Fruit fly (Drosophila melanogaster) whole organism, embryonic: ENCODE data around the gene par-6.
A peak's percentile ranks its signal among the peaks of the same experiment; 100 is the strongest.

Experiments used
- Antp ChIP-seq: fragments of 200-800 bp; sonication (Bioruptor generic); optimal IDR thresholded peaks from 3 replicates; lab custom pipeline; 2016; ENCODE audit warnings: missing biosample characterization, missing genetic modification characterization
- Atf-2 ChIP-seq: fragments of 200-800 bp; sonication (Bioruptor generic); optimal IDR thresholded peaks from 2 replicates; lab custom pipeline; 2016; ENCODE audit warnings: missing biosample characterization, missing genetic modification characterization
- CG1024 ChIP-seq: fragments of 200-800 bp; sonication (Bioruptor generic); IDR thresholded peaks from 2 replicates; pipeline ENCODE4 v1.3.6; 2022; ENCODE audit warnings: missing biosample characterization, missing genetic modification characterization
- CG10654 ChIP-seq: fragments of 200-800 bp; sonication (Bioruptor generic); optimal IDR thresholded peaks from 2 replicates; lab custom pipeline; 2016; ENCODE audit warnings: missing biosample characterization, missing genetic modification characterization
- CG12391 ChIP-seq: fragments of 200-800 bp; sonication (Bioruptor generic); optimal IDR thresholded peaks from 3 replicates; lab custom pipeline; 2018; ENCODE audit warnings: missing biosample characterization, mild to moderate bottlenecking, missing genetic modification characterization, moderate library complexity
- CG13123 ChIP-seq: fragments of 200-800 bp; sonication (Bioruptor generic); optimal IDR thresholded peaks from 2 replicates; lab custom pipeline; 2016; ENCODE audit warnings: missing biosample characterization, missing genetic modification characterization
- CG15601 ChIP-seq: fragments of 200-800 bp; sonication (Bioruptor generic); optimal IDR thresholded peaks from 3 replicates; lab custom pipeline; 2019; ENCODE audit warnings: missing biosample characterization, mild to moderate bottlenecking, missing genetic modification characterization, moderate library complexity
- CG1647 ChIP-seq: fragments of 200-800 bp; sonication (Bioruptor generic); optimal IDR thresholded peaks from 3 replicates; lab custom pipeline; 2016; ENCODE audit warnings: missing biosample characterization, missing genetic modification characterization
- CG16779 ChIP-seq: fragments of 200-800 bp; sonication (Bioruptor generic); IDR thresholded peaks from 2 replicates; pipeline ENCODE4 v1.3.6; 2022; ENCODE audit warnings: missing biosample characterization, missing genetic modification characterization
- CG17186 ChIP-seq: fragments of 200-800 bp; sonication (Bioruptor generic); optimal IDR thresholded peaks from 3 replicates; lab custom pipeline; 2017; ENCODE audit warnings: missing biosample characterization, missing genetic modification reagents, missing genetic modification characterization
- CG17912 ChIP-seq: fragments of 200-800 bp; sonication (Bioruptor generic); optimal IDR thresholded peaks from 2 replicates; lab custom pipeline; 2018; ENCODE audit warnings: missing biosample characterization, mild to moderate bottlenecking, missing genetic modification characterization
- CG2120 ChIP-seq: fragments of 200-800 bp; sonication (Bioruptor generic); optimal IDR thresholded peaks from 3 replicates; lab custom pipeline; 2016; ENCODE audit warnings: missing biosample characterization, missing genetic modification characterization
- CG30020 ChIP-seq: fragments of 200-800 bp; optimal IDR thresholded peaks from 2 replicates; lab custom pipeline; 2019; ENCODE audit warnings: missing biosample characterization, mild to moderate bottlenecking, missing genetic modification characterization, moderate library complexity
- CG31365 ChIP-seq: fragments of 200-800 bp; sonication (Bioruptor generic); optimal IDR thresholded peaks from 2 replicates; lab custom pipeline; 2018; ENCODE audit warnings: missing biosample characterization, mild to moderate bottlenecking, missing genetic modification characterization
- CG3995 ChIP-seq: fragments of 200-800 bp; sonication (Bioruptor generic); optimal IDR thresholded peaks from 3 replicates; lab custom pipeline; 2016; ENCODE audit warnings: missing biosample characterization, missing genetic modification characterization
- CG6175 ChIP-seq: fragments of 200-800 bp; sonication (Bioruptor generic); IDR thresholded peaks from 3 replicates; pipeline ENCODE4 v1.3.6; 2022; ENCODE audit warnings: missing biosample characterization, missing genetic modification characterization
- CG7745 ChIP-seq: fragments of 200-800 bp; sonication (Bioruptor generic); optimal IDR thresholded peaks from 2 replicates; lab custom pipeline; 2018; ENCODE audit warnings: missing biosample characterization, mild to moderate bottlenecking, missing genetic modification characterization, moderate library complexity
- CG7928 ChIP-seq: fragments of 200-800 bp; sonication (Bioruptor generic); optimal IDR thresholded peaks from 2 replicates; lab custom pipeline; 2017; ENCODE audit warnings: missing biosample characterization, mild to moderate bottlenecking, missing genetic modification characterization
- CG9215 ChIP-seq: fragments of 200-800 bp; sonication (Bioruptor generic); IDR thresholded peaks from 2 replicates; pipeline ENCODE4 v1.3.6; 2022; ENCODE audit warnings: missing biosample characterization, missing genetic modification characterization
- CG9876 ChIP-seq: fragments of 200-800 bp; sonication (Bioruptor generic); optimal IDR thresholded peaks from 2 replicates; lab custom pipeline; 2016; ENCODE audit warnings: missing biosample characterization, missing genetic modification characterization
- Dll ChIP-seq: fragments of 200-800 bp; sonication (Bioruptor generic); IDR thresholded peaks from 4 replicates; pipeline ENCODE4 v1.3.6; 2022; ENCODE audit warnings: missing biosample characterization, missing genetic modification characterization; ENCODE audit not compliant: partially characterized antibody
- Doc3 ChIP-seq: fragments of 200-800 bp; sonication (Bioruptor generic); IDR thresholded peaks from 3 replicates; pipeline ENCODE4 v1.3.6; 2022; ENCODE audit warnings: missing biosample characterization, missing genetic modification characterization; ENCODE audit not compliant: partially characterized antibody
- Dref ChIP-seq: fragments of 200-800 bp; sonication (Bioruptor generic); IDR thresholded peaks from 2 replicates; pipeline ENCODE4 v1.3.6; 2022; ENCODE audit warnings: missing biosample characterization, missing genetic modification characterization
- Fer3 ChIP-seq: fragments of 200-800 bp; sonication (Bioruptor generic); optimal IDR thresholded peaks from 2 replicates; lab custom pipeline; 2018; ENCODE audit warnings: missing biosample characterization, mild to moderate bottlenecking, missing genetic modification characterization, moderate library complexity
- Hey ChIP-seq: fragments of 200-800 bp; sonication (Bioruptor generic); optimal IDR thresholded peaks from 3 replicates; lab custom pipeline; 2018; ENCODE audit warnings: missing biosample characterization, mild to moderate bottlenecking, missing genetic modification characterization
- HmgZ ChIP-seq: fragments of 200-800 bp; sonication (Bioruptor generic); optimal IDR thresholded peaks from 2 replicates; lab custom pipeline; 2018; ENCODE audit warnings: missing biosample characterization, mild to moderate bottlenecking, missing genetic modification characterization
- Mrtf ChIP-seq: fragments of 200-800 bp; sonication (Bioruptor generic); IDR thresholded peaks from 3 replicates; pipeline ENCODE4 v1.3.6; 2022; ENCODE audit warnings: missing biosample characterization, missing genetic modification characterization
- Myb ChIP-seq: fragments of 200-800 bp; sonication (Bioruptor generic); optimal IDR thresholded peaks from 2 replicates; lab custom pipeline; 2016; ENCODE audit warnings: missing biosample characterization, missing genetic modification characterization
- NC2α ChIP-seq: fragments of 200-800 bp; sonication (Bioruptor generic); optimal IDR thresholded peaks from 2 replicates; lab custom pipeline; 2016; ENCODE audit warnings: missing biosample characterization, missing genetic modification characterization
- Six4 ChIP-seq: fragments of 200-800 bp; sonication (Bioruptor generic); optimal IDR thresholded peaks from 2 replicates; lab custom pipeline; 2016; ENCODE audit warnings: missing biosample characterization, missing genetic modification characterization
- TFAM ChIP-seq: fragments of 200-800 bp; sonication (Bioruptor generic); optimal IDR thresholded peaks from 2 replicates; lab custom pipeline; 2017; ENCODE audit warnings: missing biosample characterization, missing genetic modification characterization, inconsistent platforms
- ab ChIP-seq: fragments of 200-800 bp; sonication (Bioruptor generic); optimal IDR thresholded peaks from 2 replicates; lab custom pipeline; 2016; ENCODE audit warnings: missing biosample characterization, missing genetic modification characterization
- ash1 ChIP-seq: fragments of 200-800 bp; sonication (Bioruptor generic); optimal IDR thresholded peaks from 2 replicates; lab custom pipeline; 2018; ENCODE audit warnings: missing biosample characterization, mild to moderate bottlenecking, missing genetic modification characterization
- cg ChIP-seq: fragments of 200-800 bp; sonication (Bioruptor generic); optimal IDR thresholded peaks from 3 replicates; lab custom pipeline; 2019; ENCODE audit warnings: missing biosample characterization, mild to moderate bottlenecking, missing genetic modification characterization, moderate library complexity
- croc ChIP-seq: fragments of 200-800 bp; sonication (Bioruptor generic); conservative IDR thresholded peaks from 3 replicates; pipeline ENCODE4 v1.3.6; 2022; ENCODE audit warnings: missing biosample characterization, missing genetic modification characterization
- crp ChIP-seq, 2 experiments: fragments of 200-800 bp; sonication (Bioruptor generic); optimal IDR thresholded peaks; 2 replicates in 1 of 2; 3 replicates in 1 of 2; lab custom pipeline; 2017; ENCODE audit warnings: missing biosample characterization in 2 of 2, missing genetic modification characterization in 2 of 2, mild to moderate bottlenecking in 1 of 2, moderate library complexity in 1 of 2
- ewg ChIP-seq: fragments of 200-800 bp; sonication (Bioruptor generic); optimal IDR thresholded peaks from 3 replicates; lab custom pipeline; 2017; ENCODE audit warnings: mild to moderate bottlenecking, missing biosample characterization, missing genetic modification reagents, missing genetic modification characterization
- ftz-f1 ChIP-seq: fragments of 200-800 bp; sonication (Bioruptor generic); optimal IDR thresholded peaks from 2 replicates; lab custom pipeline; 2016; ENCODE audit warnings: missing biosample characterization, missing genetic modification characterization
- knrl ChIP-seq: fragments of 200-800 bp; sonication (Bioruptor generic); IDR thresholded peaks from 3 replicates; pipeline ENCODE4 v1.3.6; 2022; ENCODE audit warnings: missing biosample characterization, missing genetic modification characterization; ENCODE audit not compliant: partially characterized antibody
- mam ChIP-seq: fragments of 200-800 bp; sonication (Bioruptor generic); optimal IDR thresholded peaks from 3 replicates; lab custom pipeline; 2016; ENCODE audit warnings: missing biosample characterization, missing genetic modification characterization
- nau ChIP-seq: fragments of 200-800 bp; sonication (Bioruptor generic); optimal IDR thresholded peaks from 3 replicates; lab custom pipeline; 2017; ENCODE audit warnings: missing biosample characterization, mild to moderate bottlenecking, missing genetic modification characterization, missing genetic modification reagents
- oc ChIP-seq: fragments of 200-800 bp; sonication (Bioruptor generic); optimal IDR thresholded peaks from 2 replicates; lab custom pipeline; 2018; ENCODE audit warnings: missing biosample characterization, mild to moderate bottlenecking, missing genetic modification characterization, moderate library complexity
- pros ChIP-seq: fragments of 200-800 bp; sonication (Bioruptor generic); optimal IDR thresholded peaks from 3 replicates; lab custom pipeline; 2019; ENCODE audit warnings: missing biosample characterization, mild to moderate bottlenecking, missing genetic modification characterization, moderate library complexity
- run ChIP-seq: fragments of 200-800 bp; sonication (Bioruptor generic); optimal IDR thresholded peaks from 3 replicates; lab custom pipeline; 2018; ENCODE audit warnings: missing biosample characterization, mild to moderate bottlenecking, missing genetic modification characterization
- scrt ChIP-seq: fragments of 200-800 bp; sonication (Bioruptor generic); optimal IDR thresholded peaks from 2 replicates; lab custom pipeline; 2018; ENCODE audit warnings: missing biosample characterization, mild to moderate bottlenecking, missing genetic modification characterization, moderate library complexity
- sd ChIP-seq: fragments of 200-800 bp; sonication (Bioruptor generic); optimal IDR thresholded peaks from 3 replicates; lab custom pipeline; 2018; ENCODE audit warnings: missing biosample characterization, mild to moderate bottlenecking, missing genetic modification characterization, moderate library complexity
- slou ChIP-seq: fragments of 200-800 bp; sonication (Bioruptor generic); optimal IDR thresholded peaks from 3 replicates; lab custom pipeline; 2016; ENCODE audit warnings: missing biosample characterization, missing genetic modification characterization
- sqz ChIP-seq: fragments of 200-800 bp; sonication (Bioruptor generic); optimal IDR thresholded peaks from 3 replicates; lab custom pipeline; 2018; ENCODE audit warnings: missing biosample characterization, mild to moderate bottlenecking, missing genetic modification characterization
- unpg ChIP-seq: fragments of 200-800 bp; sonication (Bioruptor generic); optimal IDR thresholded peaks from 3 replicates; lab custom pipeline; 2018; ENCODE audit warnings: missing biosample characterization, mild to moderate bottlenecking, missing genetic modification characterization, moderate library complexity
- yki ChIP-seq: fragments of >200 bp; optimal IDR thresholded peaks from 3 replicates; lab custom pipeline; 2018

Gene par-6

dm6 chrX:17742592-17743364, 39.6 kb downstream of the par-6 start (continued):
- TF ChIP-seq CG12391 (tag; lab: Kevin White, UChicago) (peak; percentile 53), sd (peak; percentile 61), Hey (tag; lab: Kevin White, UChicago) (no peak), CG30020 (tag; lab: Kevin White, UChicago) (no peak), HmgZ (no peak), slou (GFP tag; lab: Kevin White, UChicago) (no peak), ash1 (no peak), CG10654 (peak; percentile 11), ewg (GFP tag; lab: Kevin White, UChicago) (peak; percentile 9), run (peak; percentile 22), scrt (GFP tag; lab: Kevin White, UChicago) (no peak), CG7928 (no peak), CG2120 (GFP tag; lab: Kevin White, UChicago) (peak; percentile 40), CG1647 (GFP tag; lab: Kevin White, UChicago) (no peak), CG13123 (GFP tag; lab: Kevin White, UChicago) (no peak), CG17912 (GFP tag; lab: Kevin White, UChicago) (no peak), Atf-2 (GFP tag; lab: Kevin White, UChicago) (peak; percentile 27), unpg (GFP tag; lab: Kevin White, UChicago) (peak; percentile 41), CG6175 (no peak), crp (GFP tag; optimal IDR thresholded peaks at IDR 0.05; lab: Kevin White, UChicago) (no peak), Dll (0 out of 4 replicates have a peak, but pooled peaks have one; percentile 56), CG3995 (GFP tag; lab: Kevin White, UChicago) (no peak), Six4 (GFP tag; lab: Kevin White, UChicago) (peak; percentile 33), Myb (GFP tag; lab: Kevin White, UChicago) (no peak), Fer3 (no peak), CG9215 (GFP tag; lab: Robert Waterston, UW) (no peak), oc (no peak), CG15601 (no peak), CG7745 (tag; lab: Kevin White, UChicago) (no peak), mam (GFP tag; lab: Kevin White, UChicago) (peak; percentile 13), cg (peak; percentile 4), CG1024 (no peak), CG31365 (tag; lab: Kevin White, UChicago) (no peak), sqz (no peak), NC2α (GFP tag; lab: Kevin White, UChicago) (no peak), TFAM (no peak), CG9876 (no peak), knrl (GFP tag; lab: Robert Waterston, UW) (0 out of 3 replicates have a peak, but pooled peaks have one; percentile 15), CG17186 (GFP tag; lab: Kevin White, UChicago) (no peak), ftz-f1 (GFP tag; lab: Kevin White, UChicago) (no peak), nau (GFP tag; lab: Kevin White, UChicago) (peak; percentile 2), Mrtf (no peak), CG16779 (GFP tag; lab: Robert Waterston, UW) (no peak), Doc3 (GFP tag; lab: Robert Waterston, UW) (0 out of 3 replicates have a peak, but pooled peaks have one; percentile 27), Dref (GFP tag; lab: Robert Waterston, UW) (no peak), yki (no peak), croc (GFP tag; lab: Robert Waterston, UW) (no peak), Antp (GFP tag; lab: Kevin White, UChicago) (peak; percentile 43), pros (GFP tag; lab: Kevin White, UChicago) (no peak), ab (GFP tag; lab: Kevin White, UChicago) (no peak)
